Fruit fly (Drosophila melanogaster) whole organism, embryonic: ENCODE results near the gene CG3337.

Experiments used
- Atf6 ChIP-seq: fragments of 200-800 bp; sonication (Bioruptor generic); IDR thresholded peaks from 2 replicates; pipeline ENCODE4 v1.3.6; 2022; ENCODE audit warnings: missing biosample characterization, missing genetic modification characterization
- B-H2 ChIP-seq: fragments of 200-800 bp; sonication (Bioruptor generic); optimal IDR thresholded peaks from 2 replicates; lab custom pipeline; 2018; ENCODE audit warnings: missing biosample characterization, mild to moderate bottlenecking, missing genetic modification characterization
- CG10147 ChIP-seq: fragments of 200-800 bp; sonication (Bioruptor generic); optimal IDR thresholded peaks from 2 replicates; lab custom pipeline; 2019; ENCODE audit warnings: missing biosample characterization, mild to moderate bottlenecking, missing genetic modification characterization, moderate library complexity
- CG10209 ChIP-seq: fragments of 200-800 bp; sonication (Bioruptor generic); optimal IDR thresholded peaks from 3 replicates; lab custom pipeline; 2017; ENCODE audit warnings: missing biosample characterization, mild to moderate bottlenecking, missing genetic modification characterization, missing genetic modification reagents
- CG10543 ChIP-seq: fragments of 200-800 bp; sonication (Bioruptor generic); optimal IDR thresholded peaks from 3 replicates; lab custom pipeline; 2017; ENCODE audit warnings: missing biosample characterization, mild to moderate bottlenecking, missing genetic modification characterization, moderate library complexity
- CG11696 ChIP-seq: fragments of 200-800 bp; sonication (Bioruptor generic); IDR thresholded peaks from 2 replicates; pipeline ENCODE4 v1.3.6; 2022; ENCODE audit warnings: missing biosample characterization, missing genetic modification characterization
- CG12071 ChIP-seq: fragments of 200-800 bp; sonication (Bioruptor generic); optimal IDR thresholded peaks from 3 replicates; lab custom pipeline; 2018; ENCODE audit warnings: missing biosample characterization, mild to moderate bottlenecking, missing genetic modification characterization
- CG12155 ChIP-seq: fragments of 200-800 bp; sonication (Bioruptor generic); optimal IDR thresholded peaks from 3 replicates; lab custom pipeline; 2016; ENCODE audit warnings: missing biosample characterization, missing genetic modification characterization
- CG12219 ChIP-seq: fragments of 200-800 bp; sonication (Bioruptor generic); optimal IDR thresholded peaks from 3 replicates; lab custom pipeline; 2018; ENCODE audit warnings: missing biosample characterization, mild to moderate bottlenecking, missing genetic modification characterization
- CG12299 ChIP-seq: fragments of 200-800 bp; sonication (Bioruptor generic); optimal IDR thresholded peaks from 2 replicates; lab custom pipeline; 2018; ENCODE audit warnings: missing biosample characterization, mild to moderate bottlenecking, missing genetic modification characterization
- CG13296 ChIP-seq: fragments of 200-800 bp; sonication (Bioruptor generic); optimal IDR thresholded peaks from 3 replicates; lab custom pipeline; 2018; ENCODE audit warnings: missing biosample characterization, mild to moderate bottlenecking, missing genetic modification characterization
- CG13775 ChIP-seq: fragments of 200-800 bp; sonication (Bioruptor generic); optimal IDR thresholded peaks from 3 replicates; lab custom pipeline; 2017; ENCODE audit warnings: missing biosample characterization, mild to moderate bottlenecking, missing genetic modification characterization
- CG14014 ChIP-seq: fragments of 200-800 bp; sonication (Bioruptor generic); IDR thresholded peaks from 2 replicates; pipeline ENCODE4 v1.3.6; 2022; ENCODE audit warnings: missing biosample characterization, missing genetic modification characterization
- CG17829 ChIP-seq: fragments of 200-800 bp; optimal IDR thresholded peaks from 2 replicates; lab custom pipeline; 2019; ENCODE audit warnings: missing biosample characterization, mild to moderate bottlenecking, missing genetic modification characterization, moderate library complexity
- CG32767 ChIP-seq: fragments of 200-800 bp; sonication (Bioruptor generic); IDR thresholded peaks from 2 replicates; pipeline ENCODE4 v1.3.6; 2022; ENCODE audit warnings: missing biosample characterization, missing genetic modification characterization
- CG5953 ChIP-seq: fragments of 200-800 bp; sonication (Bioruptor generic); IDR thresholded peaks from 2 replicates; pipeline ENCODE4 v1.3.6; 2022; ENCODE audit warnings: missing biosample characterization, missing genetic modification characterization
- CoRest ChIP-seq: fragments of 200-800 bp; sonication (Bioruptor generic); optimal IDR thresholded peaks from 3 replicates; lab custom pipeline; 2018; ENCODE audit warnings: missing biosample characterization, mild to moderate bottlenecking, missing genetic modification characterization, moderate library complexity
- Fer1 ChIP-seq: fragments of 200-800 bp; sonication (Bioruptor generic); optimal IDR thresholded peaks from 2 replicates; lab custom pipeline; 2017; ENCODE audit warnings: missing biosample characterization, mild to moderate bottlenecking, missing genetic modification characterization
- Hey ChIP-seq: fragments of 200-800 bp; sonication (Bioruptor generic); optimal IDR thresholded peaks from 3 replicates; lab custom pipeline; 2018; ENCODE audit warnings: missing biosample characterization, mild to moderate bottlenecking, missing genetic modification characterization
- HmgZ ChIP-seq: fragments of 200-800 bp; sonication (Bioruptor generic); optimal IDR thresholded peaks from 2 replicates; lab custom pipeline; 2018; ENCODE audit warnings: missing biosample characterization, mild to moderate bottlenecking, missing genetic modification characterization
- Hr39 ChIP-seq: fragments of >200 bp; optimal IDR thresholded peaks from 2 replicates; lab custom pipeline; 2017
- MESR4 ChIP-seq: fragments of 200-800 bp; sonication (Bioruptor generic); optimal IDR thresholded peaks from 2 replicates; lab custom pipeline; 2018; ENCODE audit warnings: missing biosample characterization, mild to moderate bottlenecking, missing genetic modification characterization, moderate library complexity
- Mrtf ChIP-seq: fragments of 200-800 bp; sonication (Bioruptor generic); IDR thresholded peaks from 3 replicates; pipeline ENCODE4 v1.3.6; 2022; ENCODE audit warnings: missing biosample characterization, missing genetic modification characterization
- Neu2 ChIP-seq: fragments of 200-800 bp; sonication (Bioruptor generic); optimal IDR thresholded peaks from 3 replicates; lab custom pipeline; 2016; ENCODE audit warnings: missing biosample characterization, missing genetic modification characterization, borderline replicate concordance
- Pdp1 ChIP-seq, 2 experiments: fragments of 200-800 bp; sonication (Bioruptor generic); optimal IDR thresholded peaks; 3 replicates each; lab custom pipeline; 2016; ENCODE audit warnings: missing biosample characterization in 2 of 2, missing genetic modification characterization in 2 of 2, mild to moderate bottlenecking in 1 of 2, moderate library complexity in 1 of 2
- Side ChIP-seq: fragments of 200-800 bp; sonication (Bioruptor generic); optimal IDR thresholded peaks from 2 replicates; lab custom pipeline; 2016; ENCODE audit warnings: missing biosample characterization, missing genetic modification characterization
- YL-1 ChIP-seq: fragments of 200-800 bp; sonication (Bioruptor generic); optimal IDR thresholded peaks from 3 replicates; lab custom pipeline; 2017; ENCODE audit warnings: missing biosample characterization, mild to moderate bottlenecking, missing genetic modification characterization
- al ChIP-seq: fragments of 200-800 bp; sonication (Bioruptor generic); IDR thresholded peaks from 2 replicates; pipeline ENCODE4 v1.3.6; 2022; ENCODE audit warnings: missing biosample characterization, missing genetic modification characterization
- ase ChIP-seq: fragments of 200-800 bp; sonication (Bioruptor generic); IDR thresholded peaks from 3 replicates; pipeline ENCODE4 v1.3.6; 2022; ENCODE audit warnings: missing biosample characterization, missing genetic modification characterization
- bbx ChIP-seq: fragments of 200-800 bp; sonication (Bioruptor generic); IDR thresholded peaks from 2 replicates; pipeline ENCODE4 v1.3.6; 2022; ENCODE audit warnings: missing biosample characterization, missing genetic modification characterization; ENCODE audit not compliant: partially characterized antibody
- chinmo ChIP-seq: fragments of 200-800 bp; sonication (Bioruptor generic); IDR thresholded peaks from 4 replicates; pipeline ENCODE4 v1.3.6; 2022; ENCODE audit warnings: missing biosample characterization, missing genetic modification characterization; ENCODE audit not compliant: partially characterized antibody
- crol ChIP-seq: fragments of 200-800 bp; sonication (Bioruptor generic); IDR thresholded peaks from 2 replicates; pipeline ENCODE4 v1.3.6; 2022; ENCODE audit warnings: missing biosample characterization, missing genetic modification characterization
- disco-r ChIP-seq: fragments of 200-800 bp; sonication (Bioruptor generic); optimal IDR thresholded peaks from 2 replicates; lab custom pipeline; 2016; ENCODE audit warnings: missing biosample characterization, missing genetic modification characterization
- grau ChIP-seq: fragments of 200-800 bp; optimal IDR thresholded peaks from 3 replicates; lab custom pipeline; 2019; ENCODE audit warnings: missing biosample characterization, mild to moderate bottlenecking, missing genetic modification characterization, moderate library complexity
- lov ChIP-seq, 2 experiments: fragments of 200-800 bp in 1 of 2; fragments of >200 bp in 1 of 2; sonication (Bioruptor generic) in 1 of 2; IDR thresholded peaks in 1 of 2; optimal IDR thresholded peaks in 1 of 2; 2 replicates in 1 of 2; 3 replicates in 1 of 2; pipeline versions ENCODE4 v1.3.6 to Lab custom; 2017 to 2022; ENCODE audit warnings: missing biosample characterization in 1 of 2, missing genetic modification characterization in 1 of 2
- nerfin-1 ChIP-seq: fragments of 200-800 bp; sonication (Bioruptor generic); optimal IDR thresholded peaks from 3 replicates; lab custom pipeline; 2019; ENCODE audit warnings: missing biosample characterization, mild to moderate bottlenecking, missing genetic modification characterization, moderate library complexity
- pb ChIP-seq: fragments of 200-800 bp; sonication (Bioruptor generic); optimal IDR thresholded peaks from 3 replicates; lab custom pipeline; 2016; ENCODE audit warnings: missing biosample characterization, missing genetic modification characterization
- pfk ChIP-seq: fragments of 200-800 bp; sonication (Bioruptor generic); optimal IDR thresholded peaks from 2 replicates; lab custom pipeline; 2018; ENCODE audit warnings: missing biosample characterization, mild to moderate bottlenecking, missing genetic modification characterization, moderate library complexity
- sd ChIP-seq: fragments of 200-800 bp; sonication (Bioruptor generic); optimal IDR thresholded peaks from 3 replicates; lab custom pipeline; 2018; ENCODE audit warnings: missing biosample characterization, mild to moderate bottlenecking, missing genetic modification characterization, moderate library complexity
- sens-2 ChIP-seq: fragments of 200-800 bp; sonication (Bioruptor generic); IDR thresholded peaks from 2 replicates; pipeline ENCODE4 v1.3.6; 2022; ENCODE audit warnings: missing biosample characterization, missing genetic modification characterization
- sug ChIP-seq: fragments of 200-800 bp; optimal IDR thresholded peaks from 2 replicates; lab custom pipeline; 2019; ENCODE audit warnings: missing biosample characterization, mild to moderate bottlenecking, missing genetic modification characterization, moderate library complexity
- tna ChIP-seq: fragments of 200-800 bp; sonication (Bioruptor generic); IDR thresholded peaks from 2 replicates; pipeline ENCODE4 v1.3.6; 2022; ENCODE audit warnings: missing biosample characterization, missing genetic modification characterization; ENCODE audit not compliant: partially characterized antibody
- vfl ChIP-seq: fragments of 200-800 bp; sonication (Bioruptor generic); optimal IDR thresholded peaks from 2 replicates; lab custom pipeline; 2016; ENCODE audit warnings: missing biosample characterization, missing genetic modification characterization
- vvl ChIP-seq: fragments of 200-800 bp; sonication (Bioruptor generic); IDR thresholded peaks from 2 replicates; pipeline ENCODE4 v1.3.6; 2022; ENCODE audit warnings: missing biosample characterization, missing genetic modification characterization
- z ChIP-seq: fragments of 200-800 bp; sonication (Bioruptor generic); IDR thresholded peaks from 3 replicates; pipeline ENCODE4 v1.3.6; 2022; ENCODE audit warnings: missing biosample characterization, missing genetic modification characterization
- zf30C ChIP-seq: fragments of 200-800 bp; sonication (Bioruptor generic); optimal IDR thresholded peaks from 3 replicates; lab custom pipeline; 2018; ENCODE audit warnings: missing biosample characterization, mild to moderate bottlenecking, missing genetic modification characterization
- zfh1 ChIP-seq: fragments of 200-800 bp; sonication (Bioruptor generic); IDR thresholded peaks from 3 replicates; pipeline ENCODE4 v1.3.6; 2022; ENCODE audit warnings: missing biosample characterization, missing genetic modification characterization

Gene CG3337

DNA sequence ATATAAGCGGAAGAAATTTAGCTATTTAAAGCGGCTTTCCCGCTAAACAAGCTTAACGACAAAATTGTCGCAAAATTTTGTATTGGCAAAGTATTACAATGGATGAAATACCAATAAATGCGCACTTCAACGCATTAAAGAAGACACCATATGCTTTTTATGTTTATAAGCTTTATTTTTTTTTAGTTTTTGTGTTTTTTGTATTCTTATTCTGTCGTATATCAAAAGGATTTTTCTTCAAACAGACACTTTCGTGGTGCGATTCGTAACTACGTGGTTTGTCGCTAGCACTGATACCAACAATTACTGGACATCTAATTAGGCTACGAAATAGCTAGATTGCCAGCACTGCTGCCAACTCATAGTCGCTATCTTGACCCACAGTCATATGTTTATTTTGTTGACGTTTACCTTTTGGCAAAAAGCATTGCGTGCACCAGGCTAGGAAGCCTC is 8.7 kb downstream of the CG3337 start, which contains the start of gene Ddrgk1 (continued):
- TF ChIP-seq lov (optimal IDR thresholded peaks at IDR 0.05; lab: Kevin White, UChicago) (no peak), lov (GFP tag; IDR thresholded peaks at IDR 0.05; lab: Robert Waterston, UW) (no peak), Atf6 (no peak), Side (GFP tag; lab: Kevin White, UChicago) (peak; percentile 7), zf30C (no peak), al (no peak), Hr39 (lab: Kevin White, UChicago) (no peak), MESR4 (GFP tag; lab: Kevin White, UChicago) (no peak), CG10209 (GFP tag; lab: Kevin White, UChicago) (no peak), Fer1 (GFP tag; lab: Kevin White, UChicago) (no peak), CG13775 (GFP tag; lab: Kevin White, UChicago) (peak; percentile 28), nerfin-1 (tag; lab: Kevin White, UChicago) (no peak), pfk (no peak), YL-1 (GFP tag; lab: Kevin White, UChicago) (peak; percentile 30), pb (GFP tag; lab: Kevin White, UChicago) (no peak), vfl (GFP tag; lab: Kevin White, UChicago) (no peak), sens-2 (GFP tag; lab: Robert Waterston, UW) (no peak), disco-r (no peak), CoRest (peak; percentile 18), CG12219 (GFP tag; lab: Kevin White, UChicago) (no peak), Neu2 (GFP tag; lab: Kevin White, UChicago) (no peak)

- peak; percentile 31 for TF ChIP-seq CG10543 (GFP tag; lab: Kevin White, UChicago)
- TF ChIP-seq CG17829 (tag; lab: Kevin White, UChicago) = peak; percentile 97
- TF ChIP-seq bbx (GFP tag; lab: Robert Waterston, UW) = no peak
- TF ChIP-seq CG12299 (tag; lab: Kevin White, UChicago) = no peak
- no peak for TF ChIP-seq grau (tag; lab: Kevin White, UChicago)
- no peak for TF ChIP-seq zfh1 (GFP tag; lab: Robert Waterston, UW)
- TF ChIP-seq MESR4 (GFP tag; lab: Kevin White, UChicago) = no peak
- TF ChIP-seq, all 482 proteins: peak for 2
Measured at dm6 chr3R:21210081-21210480, 13.3 kb downstream of the CG3337 start.

dm6 chr3R:21206802-21207238 is 16.6 kb downstream of the CG3337 start:
- TF ChIP-seq Fer1 (GFP tag; lab: Kevin White, UChicago) (peak; percentile 26), CG12155 (GFP tag; lab: Kevin White, UChicago) (no peak), HmgZ (tag; lab: Kevin White, UChicago) (peak; percentile 9), CG14014 (GFP tag; lab: Robert Waterston, UW) (no peak), sd (tag; lab: Kevin White, UChicago) (peak; percentile 92), CG13296 (GFP tag; lab: Kevin White, UChicago) (peak; percentile 53), CG10147 (no peak), pfk (peak; percentile 16), CG11696 (GFP tag; lab: Robert Waterston, UW) (no peak), ase (GFP tag; lab: Robert Waterston, UW) (0 out of 3 replicates have a peak, but pooled peaks have one; percentile 0), z (peak; percentile 82), CG32767 (GFP tag; lab: Robert Waterston, UW) (no peak), vvl (0 out of 2 replicates have a peak, but pooled peaks have one; percentile 4), B-H2 (GFP tag; lab: Kevin White, UChicago) (peak; percentile 64), CG5953 (0 out of 2 replicates have a peak, but pooled peaks have one; percentile 19), sug (peak; percentile 87), CG12071 (GFP tag; lab: Kevin White, UChicago) (peak; percentile 12), Mrtf (GFP tag; lab: Robert Waterston, UW) (no peak), chinmo (GFP tag; lab: Robert Waterston, UW) (peak; percentile 97), Pdp1 (GFP tag; optimal IDR thresholded peaks at IDR 0.05; lab: Kevin White, UChicago) (peak in 1 of 2 experiments; percentile 59), tna (peak; percentile 27; the same call in 1 of the 2 replicates), crol (GFP tag; lab: Robert Waterston, UW) (peak; percentile 91), Hey (tag; lab: Kevin White, UChicago) (peak; percentile 32)
